Fruit fly (Drosophila melanogaster) whole organism, embryonic: ENCODE data around the gene Hr38.
A peak's percentile ranks its signal among the peaks of the same experiment; 100 is the strongest.

Experiments
- Antp ChIP-seq: fragments of 200-800 bp; sonication (Bioruptor generic); optimal IDR thresholded peaks from 3 replicates; lab custom pipeline; 2016; ENCODE audit warnings: missing biosample characterization, missing genetic modification characterization
- BtbVII ChIP-seq: fragments of 200-800 bp; sonication (Bioruptor generic); optimal IDR thresholded peaks from 3 replicates; lab custom pipeline; 2017; ENCODE audit warnings: missing biosample characterization, mild to moderate bottlenecking, missing genetic modification characterization
- CG10209 ChIP-seq: fragments of 200-800 bp; sonication (Bioruptor generic); optimal IDR thresholded peaks from 3 replicates; lab custom pipeline; 2017; ENCODE audit warnings: missing biosample characterization, mild to moderate bottlenecking, missing genetic modification characterization, missing genetic modification reagents
- CG10462 ChIP-seq: fragments of 200-800 bp; sonication (Bioruptor generic); optimal IDR thresholded peaks from 2 replicates; lab custom pipeline; 2016; ENCODE audit warnings: missing biosample characterization, missing genetic modification characterization
- CG10543 ChIP-seq: fragments of 200-800 bp; sonication (Bioruptor generic); optimal IDR thresholded peaks from 3 replicates; lab custom pipeline; 2017; ENCODE audit warnings: missing biosample characterization, mild to moderate bottlenecking, missing genetic modification characterization, moderate library complexity
- CG10979 ChIP-seq: fragments of 200-800 bp; sonication (Bioruptor generic); optimal IDR thresholded peaks from 2 replicates; lab custom pipeline; 2018; ENCODE audit warnings: missing biosample characterization, mild to moderate bottlenecking, missing genetic modification characterization, moderate library complexity
- CG11085 ChIP-seq: fragments of 200-800 bp; sonication (Bioruptor generic); IDR thresholded peaks from 2 replicates; pipeline ENCODE4 v1.3.6; 2022; ENCODE audit warnings: missing biosample characterization, missing genetic modification characterization
- CG11247 ChIP-seq: fragments of 200-800 bp; sonication (Bioruptor generic); IDR thresholded peaks from 2 replicates; pipeline ENCODE4 v1.3.6; 2022; ENCODE audit warnings: missing biosample characterization, missing genetic modification characterization
- CG11504 ChIP-seq: fragments of 200-800 bp; sonication (Bioruptor generic); optimal IDR thresholded peaks from 3 replicates; lab custom pipeline; 2019; ENCODE audit warnings: missing biosample characterization, mild to moderate bottlenecking, missing genetic modification characterization, moderate library complexity
- CG12219 ChIP-seq: fragments of 200-800 bp; sonication (Bioruptor generic); optimal IDR thresholded peaks from 3 replicates; lab custom pipeline; 2018; ENCODE audit warnings: missing biosample characterization, mild to moderate bottlenecking, missing genetic modification characterization
- CG13287 ChIP-seq: fragments of 200-800 bp; sonication (Bioruptor generic); IDR thresholded peaks from 2 replicates; pipeline ENCODE4 v1.3.6; 2022; ENCODE audit warnings: missing biosample characterization, missing genetic modification characterization; ENCODE audit not compliant: partially characterized antibody
- CG13775 ChIP-seq: fragments of 200-800 bp; sonication (Bioruptor generic); optimal IDR thresholded peaks from 3 replicates; lab custom pipeline; 2017; ENCODE audit warnings: missing biosample characterization, mild to moderate bottlenecking, missing genetic modification characterization
- CG18476 ChIP-seq: fragments of 200-800 bp; sonication (Bioruptor generic); optimal IDR thresholded peaks from 2 replicates; lab custom pipeline; 2016; ENCODE audit warnings: missing biosample characterization, mild to moderate bottlenecking, missing genetic modification characterization
- CG2129 ChIP-seq: fragments of 200-800 bp; sonication (Bioruptor generic); IDR thresholded peaks from 2 replicates; pipeline ENCODE4 v1.3.6; 2022; ENCODE audit warnings: missing biosample characterization, missing genetic modification characterization; ENCODE audit not compliant: partially characterized antibody
- CG3281 ChIP-seq: fragments of 200-800 bp; sonication (Bioruptor generic); optimal IDR thresholded peaks from 3 replicates; lab custom pipeline; 2017; ENCODE audit warnings: missing biosample characterization, mild to moderate bottlenecking, missing genetic modification characterization
- CG33213 ChIP-seq: fragments of 200-800 bp; sonication (Bioruptor generic); optimal IDR thresholded peaks from 3 replicates; lab custom pipeline; 2016; ENCODE audit warnings: missing biosample characterization, missing genetic modification characterization
- CG3847 ChIP-seq: fragments of 200-800 bp; sonication (Bioruptor generic); IDR thresholded peaks from 2 replicates; pipeline ENCODE4 v1.3.6; 2022; ENCODE audit warnings: missing biosample characterization, missing genetic modification characterization
- CG6683 ChIP-seq: fragments of 200-800 bp; sonication (Bioruptor generic); optimal IDR thresholded peaks from 2 replicates; lab custom pipeline; 2017; ENCODE audit warnings: missing biosample characterization, mild to moderate bottlenecking, missing genetic modification characterization, missing genetic modification reagents
- CG6791 ChIP-seq: fragments of 200-800 bp; sonication (Bioruptor generic); IDR thresholded peaks from 3 replicates; pipeline ENCODE4 v1.3.6; 2022; ENCODE audit warnings: missing biosample characterization, missing genetic modification characterization; ENCODE audit not compliant: partially characterized antibody
- CG7556 ChIP-seq: fragments of 200-800 bp; sonication (Bioruptor generic); optimal IDR thresholded peaks from 2 replicates; lab custom pipeline; 2017; ENCODE audit warnings: missing biosample characterization, mild to moderate bottlenecking, missing genetic modification characterization
- CG8478 ChIP-seq: fragments of >200 bp; optimal IDR thresholded peaks from 2 replicates; lab custom pipeline; 2018
- CG9437 ChIP-seq: fragments of 200-800 bp; sonication (Bioruptor generic); optimal IDR thresholded peaks from 2 replicates; lab custom pipeline; 2018; ENCODE audit warnings: missing biosample characterization, mild to moderate bottlenecking, missing genetic modification characterization
- CG9727 ChIP-seq: fragments of 200-800 bp; sonication (Bioruptor generic); optimal IDR thresholded peaks from 3 replicates; lab custom pipeline; 2017; ENCODE audit warnings: missing biosample characterization, mild to moderate bottlenecking, missing genetic modification characterization
- CG9817 ChIP-seq: fragments of 200-800 bp; sonication (Bioruptor generic); optimal IDR thresholded peaks from 2 replicates; lab custom pipeline; 2018; ENCODE audit warnings: missing biosample characterization, mild to moderate bottlenecking, missing genetic modification characterization, moderate library complexity
- Dek ChIP-seq: fragments of 200-800 bp; sonication (Bioruptor generic); optimal IDR thresholded peaks from 3 replicates; lab custom pipeline; 2019; ENCODE audit warnings: missing biosample characterization, mild to moderate bottlenecking, missing genetic modification characterization, moderate library complexity
- Dip2 ChIP-seq: fragments of 200-800 bp; sonication (Bioruptor generic); IDR thresholded peaks from 2 replicates; pipeline ENCODE4 v1.3.6; 2022; ENCODE audit warnings: missing biosample characterization, missing genetic modification characterization
- E2f2 ChIP-seq: fragments of 200-800 bp; sonication (Bioruptor generic); IDR thresholded peaks from 2 replicates; pipeline ENCODE4 v1.3.6; 2022; ENCODE audit warnings: missing biosample characterization, missing genetic modification characterization
- Fer1 ChIP-seq: fragments of 200-800 bp; sonication (Bioruptor generic); optimal IDR thresholded peaks from 2 replicates; lab custom pipeline; 2017; ENCODE audit warnings: missing biosample characterization, mild to moderate bottlenecking, missing genetic modification characterization
- HHEX ChIP-seq: fragments of 200-800 bp; sonication (Bioruptor generic); optimal IDR thresholded peaks from 3 replicates; lab custom pipeline; 2017; ENCODE audit warnings: missing biosample characterization, mild to moderate bottlenecking, missing genetic modification characterization, missing genetic modification reagents
- Hand ChIP-seq: fragments of 200-800 bp; sonication (Bioruptor generic); optimal IDR thresholded peaks from 2 replicates; lab custom pipeline; 2017; ENCODE audit warnings: mild to moderate bottlenecking, missing biosample characterization, missing genetic modification reagents, missing genetic modification characterization
- Hmr ChIP-seq: fragments of 200-800 bp; sonication (Bioruptor generic); optimal IDR thresholded peaks from 3 replicates; lab custom pipeline; 2017; ENCODE audit warnings: mild to moderate bottlenecking, missing biosample characterization, missing genetic modification reagents, missing genetic modification characterization
- Mes4 ChIP-seq: fragments of 200-800 bp; sonication (Bioruptor generic); optimal IDR thresholded peaks from 2 replicates; lab custom pipeline; 2016; ENCODE audit warnings: missing biosample characterization, missing genetic modification characterization
- Rfx ChIP-seq: fragments of 200-800 bp; sonication (Bioruptor generic); IDR thresholded peaks from 2 replicates; pipeline ENCODE4 v1.3.6; 2022; ENCODE audit warnings: missing biosample characterization, missing genetic modification characterization
- Six4 ChIP-seq: fragments of 200-800 bp; sonication (Bioruptor generic); optimal IDR thresholded peaks from 2 replicates; lab custom pipeline; 2016; ENCODE audit warnings: missing biosample characterization, missing genetic modification characterization
- Sry-δ ChIP-seq: fragments of 200-800 bp; sonication (Bioruptor generic); optimal IDR thresholded peaks from 2 replicates; lab custom pipeline; 2016; ENCODE audit warnings: missing biosample characterization, missing genetic modification characterization
- Ssrp ChIP-seq: fragments of 200-800 bp; sonication (Bioruptor generic); optimal IDR thresholded peaks from 2 replicates; lab custom pipeline; 2018; ENCODE audit warnings: missing biosample characterization, mild to moderate bottlenecking, missing genetic modification characterization, moderate library complexity
- az2 ChIP-seq: fragments of 200-800 bp; sonication (Bioruptor generic); optimal IDR thresholded peaks from 3 replicates; lab custom pipeline; 2016; ENCODE audit warnings: missing biosample characterization, missing genetic modification characterization
- br ChIP-seq: fragments of >200 bp; optimal IDR thresholded peaks from 2 replicates; lab custom pipeline; 2017
- fru ChIP-seq: fragments of >200 bp; optimal IDR thresholded peaks from 2 replicates; lab custom pipeline; 2017
- gce ChIP-seq: fragments of 200-800 bp; sonication (Bioruptor generic); IDR thresholded peaks from 3 replicates; pipeline ENCODE4 v1.3.6; 2022; ENCODE audit warnings: missing biosample characterization, missing genetic modification characterization
- h ChIP-seq: fragments of >200 bp; optimal IDR thresholded peaks from 2 replicates; lab custom pipeline; 2017
- her ChIP-seq: fragments of 200-800 bp; sonication (Bioruptor generic); optimal IDR thresholded peaks from 2 replicates; lab custom pipeline; 2016; ENCODE audit warnings: missing biosample characterization, missing genetic modification characterization
- kay ChIP-seq: fragments of 200-800 bp; sonication (Bioruptor generic); optimal IDR thresholded peaks from 2 replicates; lab custom pipeline; 2016; ENCODE audit warnings: missing biosample characterization, missing genetic modification characterization
- lov ChIP-seq, 2 experiments: fragments of 200-800 bp in 1 of 2; fragments of >200 bp in 1 of 2; sonication (Bioruptor generic) in 1 of 2; IDR thresholded peaks in 1 of 2; optimal IDR thresholded peaks in 1 of 2; 2 replicates in 1 of 2; 3 replicates in 1 of 2; pipeline versions ENCODE4 v1.3.6 to Lab custom; 2017 to 2022; ENCODE audit warnings: missing biosample characterization in 1 of 2, missing genetic modification characterization in 1 of 2
- nau ChIP-seq: fragments of 200-800 bp; sonication (Bioruptor generic); optimal IDR thresholded peaks from 3 replicates; lab custom pipeline; 2017; ENCODE audit warnings: missing biosample characterization, mild to moderate bottlenecking, missing genetic modification characterization, missing genetic modification reagents
- psq ChIP-seq: fragments of 200-800 bp; sonication (Bioruptor generic); optimal IDR thresholded peaks from 2 replicates; lab custom pipeline; 2017; ENCODE audit warnings: missing biosample characterization, missing genetic modification characterization
- run ChIP-seq: fragments of 200-800 bp; sonication (Bioruptor generic); optimal IDR thresholded peaks from 3 replicates; lab custom pipeline; 2018; ENCODE audit warnings: missing biosample characterization, mild to moderate bottlenecking, missing genetic modification characterization
- seq ChIP-seq: fragments of 200-800 bp; sonication (Bioruptor generic); IDR thresholded peaks from 2 replicates; pipeline ENCODE4 v1.3.6; 2022; ENCODE audit warnings: missing biosample characterization, missing genetic modification characterization
- slou ChIP-seq: fragments of 200-800 bp; sonication (Bioruptor generic); optimal IDR thresholded peaks from 3 replicates; lab custom pipeline; 2016; ENCODE audit warnings: missing biosample characterization, missing genetic modification characterization
- tgo ChIP-seq: fragments of 200-800 bp; sonication (Bioruptor generic); IDR thresholded peaks from 3 replicates; pipeline ENCODE4 v1.3.6; 2022; ENCODE audit warnings: missing biosample characterization, missing genetic modification characterization
- trem ChIP-seq: fragments of 200-800 bp; optimal IDR thresholded peaks from 3 replicates; lab custom pipeline; 2019; ENCODE audit warnings: missing biosample characterization, mild to moderate bottlenecking, missing genetic modification characterization, moderate library complexity
- wdn ChIP-seq: fragments of 200-800 bp; sonication (Bioruptor generic); IDR thresholded peaks from 2 replicates; pipeline ENCODE4 v1.3.6; 2022; ENCODE audit warnings: missing biosample characterization, missing genetic modification characterization

Hr38 gene

DNA sequence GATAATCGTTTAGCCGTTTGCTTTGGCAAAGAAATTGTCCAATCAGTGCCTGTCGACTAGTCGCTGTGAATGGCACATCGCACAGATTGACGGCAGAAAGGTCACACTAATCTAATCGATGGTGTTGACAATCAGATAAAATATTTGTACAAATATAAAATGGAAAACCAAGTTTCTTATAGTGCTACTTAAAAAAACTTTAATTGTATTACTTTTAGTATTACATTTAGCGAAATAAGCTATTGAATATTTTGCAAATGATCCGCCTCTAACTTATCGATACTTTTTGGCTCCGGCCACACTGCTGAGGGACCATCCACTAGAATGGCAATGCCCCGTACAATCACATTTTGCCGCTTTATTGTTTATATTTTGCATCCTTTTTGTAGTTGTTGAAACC is 58.3 kb downstream of the Hr38 start, which contains the start of the genes brun and CG2614 (continued):
- TF ChIP-seq CG33213 (GFP tag; lab: Kevin White, UChicago) (peak; percentile 65), CG6683 (GFP tag; lab: Kevin White, UChicago) (no peak), az2 (GFP tag; lab: Kevin White, UChicago) (peak; percentile 63), CG9727 (GFP tag; lab: Kevin White, UChicago) (peak; percentile 69), trem (tag; lab: Kevin White, UChicago) (peak; percentile 80), CG2129 (GFP tag; lab: Robert Waterston, UW) (peak; percentile 87), CG11247 (GFP tag; lab: Robert Waterston, UW) (peak; percentile 71), CG3281 (GFP tag; lab: Kevin White, UChicago) (no peak), Mes4 (GFP tag; lab: Kevin White, UChicago) (peak; percentile 54), CG13287 (GFP tag; lab: Robert Waterston, UW) (peak; percentile 96), CG10462 (peak; percentile 51), CG10979 (peak; percentile 44), br (no peak), Dek (no peak), CG10209 (no peak), Dip2 (GFP tag; lab: Robert Waterston, UW) (no peak), CG3847 (GFP tag; lab: Robert Waterston, UW) (peak; percentile 85), BtbVII (no peak), gce (GFP tag; lab: Robert Waterston, UW) (no peak), CG12219 (GFP tag; lab: Kevin White, UChicago) (no peak), CG18476 (GFP tag; lab: Kevin White, UChicago) (peak; percentile 53), lov (optimal IDR thresholded peaks at IDR 0.05; lab: Kevin White, UChicago) (no peak), lov (GFP tag; IDR thresholded peaks at IDR 0.05; lab: Robert Waterston, UW) (no peak), wdn (no peak), CG9817 (tag; lab: Kevin White, UChicago) (peak; percentile 66), kay (peak; percentile 54), Hmr (GFP tag; lab: Kevin White, UChicago) (no peak), CG8478 (lab: Kevin White, UChicago) (no peak), run (tag; lab: Kevin White, UChicago) (no peak), CG6791 (GFP tag; lab: Robert Waterston, UW) (peak; percentile 78), CG11504 (tag; lab: Kevin White, UChicago) (no peak), Rfx (GFP tag; lab: Robert Waterston, UW) (peak; percentile 77; the same call in 1 of the 2 replicates), Hand (GFP tag; lab: Kevin White, UChicago) (no peak), Six4 (GFP tag; lab: Kevin White, UChicago) (peak; percentile 1), Sry-δ (GFP tag; lab: Kevin White, UChicago) (peak; percentile 92), E2f2 (GFP tag; lab: Robert Waterston, UW) (peak; percentile 53), HHEX (GFP tag; lab: Kevin White, UChicago) (no peak), CG7556 (GFP tag; lab: Kevin White, UChicago) (no peak), CG11085 (GFP tag; lab: Robert Waterston, UW) (0 out of 2 replicates have a peak, but pooled peaks have one; percentile 40), psq (GFP tag; lab: Kevin White, UChicago) (peak; percentile 11), slou (GFP tag; lab: Kevin White, UChicago) (no peak), fru (lab: Kevin White, UChicago) (no peak), CG13775 (GFP tag; lab: Kevin White, UChicago) (peak; percentile 84), Ssrp (tag; lab: Kevin White, UChicago) (peak; percentile 57), CG10543 (GFP tag; lab: Kevin White, UChicago) (no peak), Antp (GFP tag; lab: Kevin White, UChicago) (peak; percentile 71), Fer1 (GFP tag; lab: Kevin White, UChicago) (no peak), seq (GFP tag; lab: Robert Waterston, UW) (no peak), tgo (GFP tag; lab: Robert Waterston, UW) (peak; percentile 83), h (lab: Kevin White, UChicago) (no peak), nau (GFP tag; lab: Kevin White, UChicago) (no peak), CG9437 (GFP tag; lab: Kevin White, UChicago) (peak; percentile 12), her (GFP tag; lab: Kevin White, UChicago) (peak; percentile 5)
